Fruit fly (Drosophila melanogaster) whole organism, pupa: ENCODE data around the gene TAF1B.

ENCODE experiments used
- CG10348 ChIP-seq: fragments of 200-800 bp; sonication (Bioruptor generic); IDR thresholded peaks from 2 replicates; pipeline ENCODE4 v1.3.6; 2022; ENCODE audit warnings: missing biosample characterization, missing genetic modification characterization
- CG12605 ChIP-seq: fragments of 200-800 bp; sonication (Bioruptor generic); IDR thresholded peaks from 2 replicates; pipeline ENCODE4 v1.3.6; 2022; ENCODE audit warnings: missing biosample characterization, missing genetic modification characterization
- CG13204 ChIP-seq: fragments of 200-800 bp; sonication (Bioruptor generic); optimal IDR thresholded peaks from 2 replicates; lab custom pipeline; 2018; ENCODE audit warnings: missing biosample characterization, mild to moderate bottlenecking, missing genetic modification characterization, moderate library complexity
- CG14655 ChIP-seq: fragments of 200-800 bp; sonication (Bioruptor generic); optimal IDR thresholded peaks from 3 replicates; lab custom pipeline; 2017; ENCODE audit warnings: mild to moderate bottlenecking, missing biosample characterization, missing genetic modification reagents, missing genetic modification characterization
- CG15710 ChIP-seq: fragments of 200-800 bp; sonication (Bioruptor generic); optimal IDR thresholded peaks from 2 replicates; lab custom pipeline; 2018; ENCODE audit warnings: missing biosample characterization, mild to moderate bottlenecking, missing genetic modification characterization, moderate library complexity
- CG17806 ChIP-seq: fragments of 200-800 bp; sonication (Bioruptor generic); optimal IDR thresholded peaks from 2 replicates; lab custom pipeline; 2018; ENCODE audit warnings: missing biosample characterization, mild to moderate bottlenecking, missing genetic modification characterization, moderate library complexity
- CG32121 ChIP-seq: fragments of 200-800 bp; sonication (Bioruptor generic); IDR thresholded peaks from 2 replicates; pipeline ENCODE4 v1.3.6; 2022; ENCODE audit warnings: missing biosample characterization, missing genetic modification characterization
- CG34367 ChIP-seq: fragments of 200-800 bp; sonication (Bioruptor generic); optimal IDR thresholded peaks from 2 replicates; lab custom pipeline; 2018; ENCODE audit warnings: missing biosample characterization, mild to moderate bottlenecking, missing genetic modification characterization
- CG4496 ChIP-seq: fragments of 200-800 bp; sonication (Bioruptor generic); IDR thresholded peaks from 3 replicates; pipeline ENCODE4 v1.3.6; 2022; ENCODE audit warnings: missing biosample characterization, missing genetic modification characterization
- CG8159 ChIP-seq: fragments of 200-800 bp; sonication (Bioruptor generic); optimal IDR thresholded peaks from 3 replicates; lab custom pipeline; 2018; ENCODE audit warnings: missing biosample characterization, mild to moderate bottlenecking, missing genetic modification characterization, moderate library complexity
- CG8301 ChIP-seq: fragments of 200-800 bp; sonication (Bioruptor generic); optimal IDR thresholded peaks from 2 replicates; lab custom pipeline; 2018; ENCODE audit warnings: missing biosample characterization, mild to moderate bottlenecking, missing genetic modification characterization
- CG9948 ChIP-seq: fragments of 200-800 bp; sonication (Bioruptor generic); optimal IDR thresholded peaks from 2 replicates; lab custom pipeline; 2018; ENCODE audit warnings: missing biosample characterization, mild to moderate bottlenecking, missing genetic modification characterization, moderate library complexity
- D1 ChIP-seq: fragments of 200-800 bp; sonication (Bioruptor generic); optimal IDR thresholded peaks from 2 replicates; lab custom pipeline; 2018; ENCODE audit warnings: missing biosample characterization, mild to moderate bottlenecking, missing genetic modification characterization, moderate library complexity
- EcR ChIP-seq: fragments of 200-800 bp; sonication (Bioruptor generic); optimal IDR thresholded peaks from 3 replicates; lab custom pipeline; 2019; ENCODE audit warnings: missing biosample characterization, missing genetic modification characterization, mild to moderate bottlenecking, moderate library complexity, missing genetic modification reagents
- Ets98B ChIP-seq: fragments of 200-800 bp; sonication (Bioruptor generic); IDR thresholded peaks from 2 replicates; pipeline ENCODE4 v1.3.6; 2022; ENCODE audit warnings: missing biosample characterization, missing genetic modification characterization
- Pif1A ChIP-seq: fragments of 200-800 bp; sonication (Bioruptor generic); optimal IDR thresholded peaks from 3 replicates; lab custom pipeline; 2016; ENCODE audit warnings: missing biosample characterization, missing genetic modification characterization
- Pif1B ChIP-seq: fragments of 200-800 bp; sonication (Bioruptor generic); optimal IDR thresholded peaks from 3 replicates; lab custom pipeline; 2016; ENCODE audit warnings: missing biosample characterization, missing genetic modification characterization
- Snoo ChIP-seq: fragments of 200-800 bp; sonication (Bioruptor generic); optimal IDR thresholded peaks from 3 replicates; lab custom pipeline; 2017; ENCODE audit warnings: missing biosample characterization, mild to moderate bottlenecking, missing genetic modification characterization, inconsistent platforms
- fd96Ca ChIP-seq: fragments of 200-800 bp; sonication (Bioruptor generic); IDR thresholded peaks from 3 replicates; pipeline ENCODE4 v1.3.6; 2022; ENCODE audit warnings: missing biosample characterization, missing genetic modification characterization
- gl ChIP-seq: fragments of 200-800 bp; sonication (Bioruptor generic); optimal IDR thresholded peaks from 2 replicates; lab custom pipeline; 2018; ENCODE audit warnings: missing biosample characterization, mild to moderate bottlenecking, missing genetic modification characterization
- rn ChIP-seq: fragments of 200-800 bp; sonication (Bioruptor generic); IDR thresholded peaks from 2 replicates; pipeline ENCODE4 v1.3.6; 2022; ENCODE audit warnings: missing biosample characterization, missing genetic modification characterization

TAF1B gene

dm6 chr3R:10125477-10125876, 18.5 kb downstream of the TAF1B start, which contains the start of gene knk:
Gene knk, minus strand, starts transcription at chr3R:10125664.
- TF ChIP-seq Pif1B (peak; percentile 50), gl (tag; lab: Kevin White, UChicago) (peak; percentile 11), Snoo (tag; lab: Kevin White, UChicago) (no peak), EcR (GFP tag; lab: Kevin White, UChicago) (peak; percentile 41), CG32121 (GFP tag; lab: Robert Waterston, UW) (0 out of 2 replicates have a peak, but pooled peaks have one; percentile 13), fd96Ca (peak; percentile 25; the same call in 1 of the 3 replicates), CG8301 (tag; lab: Kevin White, UChicago) (no peak), CG4496 (GFP tag; lab: Robert Waterston, UW) (0 out of 3 replicates have a peak, but pooled peaks have one; percentile 41), CG12605 (GFP tag; lab: Robert Waterston, UW) (no peak), Ets98B (GFP tag; lab: Robert Waterston, UW) (peak; percentile 63; the same call in 1 of the 2 replicates)
- TF ChIP-seq, all 21 proteins: peak for 7

- TF ChIP-seq CG8301 (tag; lab: Kevin White, UChicago) (peak; percentile 45), EcR (GFP tag; lab: Kevin White, UChicago) (no peak), CG15710 (tag; lab: Kevin White, UChicago) (no peak), CG12605 (GFP tag; lab: Robert Waterston, UW) (no peak), Ets98B (GFP tag; lab: Robert Waterston, UW) (peak; percentile 42; the same call in 1 of the 2 replicates), D1 (no peak), CG9948 (tag; lab: Kevin White, UChicago) (no peak), CG13204 (no peak), CG14655 (peak; percentile 52), CG17806 (no peak), Pif1B (no peak), fd96Ca (0 out of 3 replicates have a peak, but pooled peaks have one; percentile 29), CG10348 (GFP tag; lab: Robert Waterston, UW) (no peak), CG32121 (GFP tag; lab: Robert Waterston, UW) (no peak), gl (tag; lab: Kevin White, UChicago) (no peak), CG4496 (GFP tag; lab: Robert Waterston, UW) (peak; percentile 41; the same call in 1 of the 3 replicates), Snoo (tag; lab: Kevin White, UChicago) (no peak), CG8159 (tag; lab: Kevin White, UChicago) (no peak), CG34367 (tag; lab: Kevin White, UChicago) (no peak)
Measured at dm6 chr3R:10124764-10125163, 19.2 kb downstream of the TAF1B start.

DNA sequence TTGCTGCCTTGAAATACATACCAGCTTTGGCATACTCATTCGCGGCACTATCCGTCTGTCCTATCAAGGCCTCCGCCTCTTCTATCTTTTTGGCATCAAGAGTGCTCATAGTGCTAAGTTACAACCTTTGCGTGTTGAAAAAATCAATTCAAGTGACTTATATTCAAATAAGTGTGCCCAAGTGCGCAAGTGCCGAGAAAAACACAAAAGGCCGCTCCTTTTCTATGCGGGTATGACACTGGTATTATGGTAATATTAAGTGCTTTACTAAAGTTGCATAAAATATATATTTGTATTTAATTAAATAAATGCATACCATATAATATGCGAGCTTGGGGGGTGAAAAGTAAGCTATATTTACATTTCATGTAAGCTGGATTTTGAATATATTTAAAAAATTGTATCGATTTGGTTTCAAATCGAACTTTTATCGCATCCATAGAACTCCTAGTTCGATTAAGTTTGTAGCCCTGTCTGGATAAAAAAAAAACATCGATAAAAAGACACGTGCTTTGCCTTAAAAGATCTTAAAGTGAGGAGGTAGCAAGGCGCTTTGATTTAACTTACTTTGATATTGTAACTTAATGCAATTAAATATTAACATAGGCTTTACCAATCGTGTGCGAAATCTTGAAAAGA, 22.6 kb downstream of the TAF1B start, which contains the start of the genes gammaSnap2 and ATPsynepsilonL:
TSS of gene gammaSnap2 (minus strand) at position 135 of the 639 bp plus-strand sequence.
TSS of gene ATPsynepsilonL (plus strand) at position 508 of the 639 bp plus-strand sequence.
- TF ChIP-seq CG32121 (GFP tag; lab: Robert Waterston, UW), result no peak
- peak; percentile 18 for TF ChIP-seq CG17806

dm6 chr3R:10119592-10119991, 24.4 kb downstream of the TAF1B start:
- no peak for TF ChIP-seq rn (GFP tag; lab: Robert Waterston, UW)
- TF ChIP-seq CG12605 (GFP tag; lab: Robert Waterston, UW), result no peak
- no peak for TF ChIP-seq CG17806
- no peak for TF ChIP-seq CG8301 (tag; lab: Kevin White, UChicago)
- TF ChIP-seq CG10348 (GFP tag; lab: Robert Waterston, UW), result no peak
- no peak for TF ChIP-seq D1
- TF ChIP-seq Snoo (tag; lab: Kevin White, UChicago), result no peak
- TF ChIP-seq CG9948 (tag; lab: Kevin White, UChicago), result no peak
- no peak for TF ChIP-seq Pif1A (GFP tag; lab: Kevin White, UChicago)
- TF ChIP-seq, all 21 proteins: peak for 0

- TF ChIP-seq CG13204 (no peak), CG12605 (GFP tag; lab: Robert Waterston, UW) (no peak), Pif1B (no peak), Ets98B (GFP tag; lab: Robert Waterston, UW) (no peak), CG8301 (tag; lab: Kevin White, UChicago) (no peak), fd96Ca (no peak)
Measured at dm6 chr3R:10115797-10116196, 28.2 kb downstream of the TAF1B start.

dm6 chr3R:10114915-10115534, 29.0 kb downstream of the TAF1B start:
- TF ChIP-seq Ets98B (GFP tag; lab: Robert Waterston, UW) (no peak), Pif1A (GFP tag; lab: Kevin White, UChicago) (peak; percentile 24), EcR (GFP tag; lab: Kevin White, UChicago) (peak; percentile 30), CG8301 (tag; lab: Kevin White, UChicago) (no peak), CG34367 (tag; lab: Kevin White, UChicago) (no peak), CG9948 (tag; lab: Kevin White, UChicago) (no peak), gl (tag; lab: Kevin White, UChicago) (peak; percentile 42), CG4496 (GFP tag; lab: Robert Waterston, UW) (no peak; the same call in 2 of the 3 replicates), CG10348 (GFP tag; lab: Robert Waterston, UW) (no peak), CG17806 (no peak), CG15710 (tag; lab: Kevin White, UChicago) (no peak), CG8159 (tag; lab: Kevin White, UChicago) (peak; percentile 13), CG13204 (no peak), Snoo (tag; lab: Kevin White, UChicago) (no peak), CG12605 (GFP tag; lab: Robert Waterston, UW) (no peak), fd96Ca (no peak), Pif1B (no peak), CG32121 (GFP tag; lab: Robert Waterston, UW) (no peak), CG14655 (peak; percentile 40), rn (GFP tag; lab: Robert Waterston, UW) (no peak), D1 (no peak)
- TF ChIP-seq, all 21 proteins: peak for 5
